Worm (Caenorhabditis elegans) whole organism, young adult: ENCODE results near the gene Y40A1A.3.

ENCODE experiments used
- rcor-1 ChIP-seq: fragments of 200-800 bp; sonication (Bioruptor generic); IDR thresholded peaks from 2 replicates; pipeline ENCODE4 v1.3.6; 2022; ENCODE audit warnings: missing genetic modification reagents, missing genetic modification characterization, missing compliant biosample characterization
- snpc-3.4 ChIP-seq: sonication (generic microtip); optimal IDR thresholded peaks from 2 replicates; lab custom pipeline; 2017; ENCODE audit warnings: missing genetic modification characterization, mild to moderate bottlenecking, missing compliant biosample characterization, antibody characterized with exemption, moderate library complexity, missing genotype, missing genetic modification reagents

ce11 chrX:2018848-2019247, 21.0 kb upstream of the Y40A1A.3 start, which contains the start of gene Y102A11A.3:
- TF ChIP-seq rcor-1 (GFP tag; lab: Robert Waterston, UW), result no peak
- no peak for TF ChIP-seq snpc-3.4 (tag; lab: Kevin White, UChicago)
